Worm (Caenorhabditis elegans) whole organism, L4 larva: Measurements from ENCODE around the gene fut-3.

ENCODE experiments used
- D1046.2 ChIP-seq: fragments of 200-800 bp; sonication (Bioruptor generic); IDR thresholded peaks from 2 replicates; pipeline ENCODE4 v1.3.6; 2022; ENCODE audit warnings: missing genetic modification characterization, missing compliant biosample characterization
- F26F4.8 ChIP-seq: fragments of 200-800 bp; sonication (Bioruptor generic); conservative IDR thresholded peaks from 2 replicates; pipeline ENCODE4 v1.3.6; 2022; ENCODE audit warnings: missing genetic modification characterization, missing compliant biosample characterization
- F44E2.7 ChIP-seq: fragments of 200-800 bp; sonication (Bioruptor generic); IDR thresholded peaks from 2 replicates; pipeline ENCODE4 v2.1.2; 2022; ENCODE audit warnings: missing genetic modification characterization, missing compliant biosample characterization
- Y48G9A.11 ChIP-seq: fragments of 200-800 bp; sonication (Bioruptor generic); IDR thresholded peaks from 2 replicates; pipeline ENCODE4 v1.3.6; 2022; ENCODE audit warnings: missing genetic modification reagents, missing genetic modification characterization, missing compliant biosample characterization
- Y5F2A.4 ChIP-seq: fragments of 200-800 bp; sonication (Bioruptor generic); optimal IDR thresholded peaks from 2 replicates; lab custom pipeline; 2018; ENCODE audit warnings: mild to moderate bottlenecking, missing genetic modification characterization, missing compliant biosample characterization
- Y75B8A.6 ChIP-seq: fragments of 200-800 bp; sonication (Bioruptor generic); IDR thresholded peaks from 2 replicates; pipeline ENCODE4 v1.3.6; 2022; ENCODE audit warnings: missing genetic modification reagents, missing genetic modification characterization, missing compliant biosample characterization
- aha-1 ChIP-seq: fragments of 150-350 bp; peaks from one replicate; lab custom pipeline; 2014; ENCODE audit warnings: missing biosample characterization, missing genetic modification characterization
- ces-1 ChIP-seq: fragments of 150-350 bp; sonication (generic microtip); optimal IDR thresholded peaks from 4 replicates; lab custom pipeline; 2014; ENCODE audit warnings: missing biosample characterization, missing genetic modification reagents, missing genetic modification characterization
- ctbp-1 ChIP-seq: fragments of 200-800 bp; sonication (Bioruptor generic); IDR thresholded peaks from 2 replicates; pipeline ENCODE4 v1.3.6; 2022; ENCODE audit warnings: missing genetic modification reagents, missing genetic modification characterization, missing compliant biosample characterization
- daf-12 ChIP-seq: fragments of 150-350 bp; optimal IDR thresholded peaks from 2 replicates; lab custom pipeline; 2014; ENCODE audit warnings: missing biosample characterization, missing genetic modification reagents, missing genetic modification characterization
- daf-16 ChIP-seq, 3 experiments: sonication (generic microtip); optimal IDR thresholded peaks; 2 replicates each; lab custom pipeline; 2016 to 2017; ENCODE audit warnings: missing genetic modification characterization in 3 of 3, missing genetic modification reagents in 3 of 3, mild to moderate bottlenecking in 2 of 3, missing compliant biosample characterization in 2 of 3, missing biosample characterization in 1 of 3, moderate library complexity in 1 of 3
- daf-19 ChIP-seq: fragments of 200-800 bp; sonication (Bioruptor generic); conservative IDR thresholded peaks from 2 replicates; pipeline ENCODE4 v1.3.6; 2022; ENCODE audit warnings: missing genetic modification characterization, missing compliant biosample characterization
- dmd-8 ChIP-seq: fragments of 200-800 bp; sonication (Bioruptor generic); IDR thresholded peaks from 2 replicates; pipeline ENCODE4 v1.3.6; 2022; ENCODE audit warnings: missing genetic modification characterization, missing compliant biosample characterization
- hmg-1.1 ChIP-seq: fragments of 200-800 bp; sonication (Bioruptor generic); IDR thresholded peaks from 2 replicates; pipeline ENCODE4 v1.3.6; 2022; ENCODE audit warnings: missing genetic modification reagents, missing genetic modification characterization, missing compliant biosample characterization
- jun-1 ChIP-seq: fragments of 150-350 bp; optimal IDR thresholded peaks from 2 replicates; lab custom pipeline; 2014; ENCODE audit warnings: missing biosample characterization, missing genetic modification reagents, missing genetic modification characterization
- lin-1 ChIP-seq: fragments of 200-800 bp; sonication (Bioruptor generic); IDR thresholded peaks from 2 replicates; pipeline ENCODE4 v1.3.6; 2022; ENCODE audit warnings: missing genetic modification reagents, missing genetic modification characterization, missing compliant biosample characterization
- lin-13 ChIP-seq: fragments of 150-350 bp; optimal IDR thresholded peaks from 2 replicates; lab custom pipeline; 2014; ENCODE audit warnings: missing biosample characterization, missing genetic modification reagents, missing genetic modification characterization
- lin-39 ChIP-seq: fragments of 150-350 bp; optimal IDR thresholded peaks from 2 replicates; lab custom pipeline; 2014; ENCODE audit warnings: missing biosample characterization, missing genetic modification reagents, missing genetic modification characterization
- lir-3 ChIP-seq: sonication (generic microtip); optimal IDR thresholded peaks from 2 replicates; lab custom pipeline; 2016; ENCODE audit warnings: mild to moderate bottlenecking, missing genetic modification characterization, missing compliant biosample characterization
- lsy-2 ChIP-seq, 2 experiments: fragments of 150-350 bp in 1 of 2; sonication (generic microtip) in 1 of 2; optimal IDR thresholded peaks; 2 replicates each; lab custom pipeline; 2014 to 2017; ENCODE audit warnings: missing biosample characterization in 2 of 2, missing genetic modification characterization in 2 of 2
- madf-5 ChIP-seq, 2 experiments: fragments of 200-800 bp; sonication (Bioruptor generic); IDR thresholded peaks; 2 replicates each; pipeline ENCODE4 v1.3.6; 2022; ENCODE audit warnings: missing compliant biosample characterization in 2 of 2, missing genetic modification characterization in 2 of 2
- madf-9 ChIP-seq: fragments of 200-800 bp; sonication (Bioruptor generic); conservative IDR thresholded peaks from 2 replicates; pipeline ENCODE4 v1.3.6; 2022; ENCODE audit warnings: missing genetic modification reagents, missing genetic modification characterization, missing compliant biosample characterization
- mdl-1 ChIP-seq, 2 experiments: fragments of 150-350 bp in 1 of 2; sonication (generic microtip) in 1 of 2; optimal IDR thresholded peaks; 2 replicates each; lab custom pipeline; 2014 to 2017; ENCODE audit warnings: missing biosample characterization in 2 of 2, missing genetic modification characterization in 2 of 2
- mep-1 ChIP-seq: fragments of 150-350 bp; sonication (generic microtip); optimal IDR thresholded peaks from 3 replicates; lab custom pipeline; 2014; ENCODE audit warnings: missing biosample characterization, missing genetic modification characterization
- mxl-2 ChIP-seq: fragments of 200-800 bp; sonication (Bioruptor generic); conservative IDR thresholded peaks from 2 replicates; pipeline ENCODE4 v1.3.6; 2022; ENCODE audit warnings: missing genetic modification reagents, missing genetic modification characterization, missing compliant biosample characterization
- nhr-10 ChIP-seq: fragments of 150-350 bp; optimal IDR thresholded peaks from 2 replicates; lab custom pipeline; 2014; ENCODE audit warnings: missing biosample characterization, missing genetic modification characterization
- nhr-102 ChIP-seq: sonication (generic microtip); optimal IDR thresholded peaks from 2 replicates; lab custom pipeline; 2016; ENCODE audit warnings: mild to moderate bottlenecking, missing genetic modification characterization, moderate library complexity, missing compliant biosample characterization
- nhr-11 ChIP-seq: fragments of 150-350 bp; optimal IDR thresholded peaks from 2 replicates; lab custom pipeline; 2014; ENCODE audit warnings: missing biosample characterization, missing genetic modification characterization
- nhr-237 ChIP-seq: sonication (generic microtip); optimal IDR thresholded peaks from 2 replicates; lab custom pipeline; 2017; ENCODE audit warnings: missing biosample characterization, missing genetic modification characterization
- nhr-25 ChIP-seq: sonication (generic microtip); optimal IDR thresholded peaks from 2 replicates; lab custom pipeline; 2017; ENCODE audit warnings: missing genetic modification characterization, mild to moderate bottlenecking, missing compliant biosample characterization, antibody characterized with exemption, moderate library complexity, borderline replicate concordance; ENCODE audit not compliant: insufficient read depth
- nhr-28 ChIP-seq: fragments of 150-350 bp; optimal IDR thresholded peaks from 2 replicates; lab custom pipeline; 2014; ENCODE audit warnings: missing biosample characterization, missing genetic modification characterization
- nhr-48 ChIP-seq: sonication (generic microtip); optimal IDR thresholded peaks from 2 replicates; lab custom pipeline; 2016; ENCODE audit warnings: mild to moderate bottlenecking, missing genetic modification characterization, missing compliant biosample characterization
- nhr-6 ChIP-seq: fragments of 150-350 bp; optimal IDR thresholded peaks from 2 replicates; lab custom pipeline; 2014; ENCODE audit warnings: missing biosample characterization, missing genetic modification characterization
- php-3 ChIP-seq: fragments of 200-800 bp; sonication (Bioruptor generic); IDR thresholded peaks from 2 replicates; pipeline ENCODE4 v1.3.6; 2022; ENCODE audit warnings: missing genetic modification reagents, missing genetic modification characterization, missing compliant biosample characterization
- spr-1 ChIP-seq: sonication (generic microtip); optimal IDR thresholded peaks from 2 replicates; lab custom pipeline; 2016; ENCODE audit warnings: mild to moderate bottlenecking, missing genetic modification characterization, missing compliant biosample characterization
- spr-3 ChIP-seq: fragments of 200-800 bp; sonication (Bioruptor generic); optimal IDR thresholded peaks from 2 replicates; lab custom pipeline; 2018; ENCODE audit warnings: mild to moderate bottlenecking, missing genetic modification characterization, missing compliant biosample characterization
- tag-97 ChIP-seq: fragments of 200-800 bp; sonication (Bioruptor generic); IDR thresholded peaks from 2 replicates; pipeline ENCODE4 v1.3.6; 2022; ENCODE audit warnings: missing genetic modification characterization, missing compliant biosample characterization
- tra-1 ChIP-seq: fragments of 200-800 bp; sonication (Bioruptor generic); IDR thresholded peaks from 2 replicates; pipeline ENCODE4 v1.3.6; 2022; ENCODE audit warnings: missing genetic modification reagents, missing genetic modification characterization, missing compliant biosample characterization
- unc-39 ChIP-seq: sonication (generic microtip); optimal IDR thresholded peaks from 2 replicates; lab custom pipeline; 2017; ENCODE audit warnings: missing biosample characterization, missing genetic modification characterization
- zag-1 ChIP-seq: fragments of 150-350 bp; optimal IDR thresholded peaks from 2 replicates; lab custom pipeline; 2014; ENCODE audit warnings: missing biosample characterization, missing genetic modification characterization
- zip-2 ChIP-seq: fragments of 150-350 bp; optimal IDR thresholded peaks from 2 replicates; lab custom pipeline; 2014; ENCODE audit warnings: missing biosample characterization, missing genetic modification characterization

Gene fut-3

ce11 chrII:5660736-5661734 is 1.5 kb upstream of the fut-3 start, which contains the start of the genes ift-43 and mdt-26 (continued):
- TF ChIP-seq lin-1 (GFP tag; lab: Robert Waterston, UW), result no peak
- TF ChIP-seq nhr-28, result peak; percentile 46
- peak; percentile 30; the same call in 1 of the 2 replicates for TF ChIP-seq Y48G9A.11 (GFP tag; lab: Robert Waterston, UW)
- peak; percentile 39 to 80 for TF ChIP-seq lsy-2 (tag; optimal IDR thresholded peaks at IDR 0.05; lab: Kevin White, UChicago)
- TF ChIP-seq ctbp-1, result peak; percentile 92
- TF ChIP-seq F26F4.8 (GFP tag; lab: Robert Waterston, UW), result no peak
- TF ChIP-seq nhr-25 (tag; lab: Kevin White, UChicago), result peak; percentile 61
- TF ChIP-seq zip-2 (tag; lab: Kevin White, UChicago), result no peak
- 0 out of 4 replicates have a peak, but pooled peaks of 1 of the 2 experiments have one; percentile 30 for TF ChIP-seq madf-5 (GFP tag; IDR thresholded peaks at IDR 0.05; lab: Robert Waterston, UW)
- no peak for TF ChIP-seq tag-97 (GFP tag; lab: Robert Waterston, UW)
- peak; percentile 77 for TF ChIP-seq mep-1 (tag; lab: Kevin White, UChicago)
- no peak for TF ChIP-seq spr-3 (GFP tag; lab: Kevin White, UChicago)
- peak; percentile 36 to 59 for TF ChIP-seq daf-16 (GFP tag; optimal IDR thresholded peaks at IDR 0.05; lab: Kevin White, UChicago)
- peak; percentile 47 for TF ChIP-seq daf-16 (tag; optimal IDR thresholded peaks at IDR 0.05; lab: Kevin White, UChicago)
- no peak for TF ChIP-seq ces-1 (GFP tag; lab: Kevin White, UChicago)
- TF ChIP-seq aha-1 (tag; lab: Kevin White, UChicago), result peak; percentile 99
- TF ChIP-seq nhr-102 (tag; lab: Kevin White, UChicago), result peak; percentile 70
- TF ChIP-seq jun-1, result peak; percentile 57
- no peak for TF ChIP-seq nhr-10 (tag; lab: Kevin White, UChicago)
- no peak for TF ChIP-seq nhr-6 (tag; lab: Kevin White, UChicago)
- no peak for TF ChIP-seq mxl-2
- no peak for TF ChIP-seq zag-1 (tag; lab: Kevin White, UChicago)
- TF ChIP-seq dmd-8 (GFP tag; lab: Robert Waterston, UW), result peak; percentile 74; the same call in 1 of the 2 replicates
- no peak for TF ChIP-seq lin-39
- peak; percentile 46; the same call in 1 of the 2 replicates for TF ChIP-seq tra-1 (GFP tag; lab: Robert Waterston, UW)
- peak; percentile 91 for TF ChIP-seq daf-19 (GFP tag; lab: Robert Waterston, UW)
- TF ChIP-seq nhr-11 (tag; lab: Kevin White, UChicago), result peak; percentile 69
- TF ChIP-seq php-3 (GFP tag; lab: Robert Waterston, UW), result peak; percentile 50; the same call in 1 of the 2 replicates
- peak; percentile 73; the same call in 1 of the 2 replicates for TF ChIP-seq Y75B8A.6 (GFP tag; lab: Robert Waterston, UW)
- no peak for TF ChIP-seq Y5F2A.4 (GFP tag; lab: Kevin White, UChicago)
- peak; percentile 67 for TF ChIP-seq madf-9 (GFP tag; lab: Robert Waterston, UW)

- peak; percentile 96 for TF ChIP-seq aha-1 (tag; lab: Kevin White, UChicago)
- TF ChIP-seq spr-1 (tag; lab: Kevin White, UChicago), result no peak
- TF ChIP-seq, all 104 proteins: peak for 1
These were observed 580 bp upstream of the fut-3 start for ce11 chrII:5660155-5660554.

ce11 chrII:5654215-5654614 is 5.4 kb downstream of the fut-3 start, which contains the start of gene F59E12.1:
Gene F59E12.1, plus strand, starts transcription at chrII:5654515.
- TF ChIP-seq daf-12 (tag; lab: Kevin White, UChicago), result no peak
- TF ChIP-seq F26F4.8 (GFP tag; lab: Robert Waterston, UW), result no peak
- TF ChIP-seq D1046.2 (GFP tag; lab: Robert Waterston, UW), result no peak
- no peak for TF ChIP-seq mdl-1 (tag; optimal IDR thresholded peaks at IDR 0.05; lab: Kevin White, UChicago)
- no peak for TF ChIP-seq unc-39 (tag; lab: Kevin White, UChicago)
- no peak for TF ChIP-seq lin-13 (GFP tag; lab: Kevin White, UChicago)
- no peak for TF ChIP-seq Y48G9A.11 (GFP tag; lab: Robert Waterston, UW)
- no peak for TF ChIP-seq nhr-48
- TF ChIP-seq zip-2 (tag; lab: Kevin White, UChicago), result no peak
- no peak for TF ChIP-seq lir-3 (tag; lab: Kevin White, UChicago)
- TF ChIP-seq jun-1, result no peak
- TF ChIP-seq hmg-1.1, result no peak
- TF ChIP-seq Y5F2A.4 (GFP tag; lab: Kevin White, UChicago), result no peak
- TF ChIP-seq nhr-237 (tag; lab: Kevin White, UChicago), result no peak
- TF ChIP-seq F44E2.7 (GFP tag; lab: Robert Waterston, UW), result no peak
